Worm (Caenorhabditis elegans) whole organism, L3 larva: Measurements from ENCODE around the gene fbxa-206.

Source experiments
- R02D3.7 ChIP-seq: fragments of 150-350 bp; optimal IDR thresholded peaks from 2 replicates; lab custom pipeline; 2014; ENCODE audit warnings: missing biosample characterization, missing genetic modification characterization
- egl-5 ChIP-seq: fragments of 150-350 bp; optimal IDR thresholded peaks from 2 replicates; lab custom pipeline; 2017; ENCODE audit warnings: missing biosample characterization, missing genetic modification reagents, missing genetic modification characterization, inconsistent platforms
- elt-1 ChIP-seq: fragments of 150-350 bp; optimal IDR thresholded peaks from 2 replicates; lab custom pipeline; 2014; ENCODE audit warnings: missing biosample characterization, missing genetic modification characterization
- elt-3 ChIP-seq, 3 experiments: fragments of 150-350 bp in 1 of 3; sonication (generic microtip) in 2 of 3; optimal IDR thresholded peaks; 2 replicates in 2 of 3; 4 replicates in 1 of 3; lab custom pipeline; 2014 to 2017; ENCODE audit warnings: missing biosample characterization in 3 of 3, missing genetic modification characterization in 3 of 3
- mdl-1 ChIP-seq: fragments of 150-350 bp; optimal IDR thresholded peaks from 2 replicates; lab custom pipeline; 2014; ENCODE audit warnings: missing biosample characterization, missing genetic modification characterization
- nfya-1 ChIP-seq: sonication (generic microtip); optimal IDR thresholded peaks from 2 replicates; lab custom pipeline; 2017; ENCODE audit warnings: missing genetic modification characterization, mild to moderate bottlenecking, missing compliant biosample characterization, antibody characterized with exemption, moderate library complexity; ENCODE audit not compliant: insufficient read depth
- nhr-11 ChIP-seq: fragments of 150-350 bp; optimal IDR thresholded peaks from 2 replicates; lab custom pipeline; 2014; ENCODE audit warnings: missing biosample characterization, missing genetic modification characterization
- nhr-12 ChIP-seq: fragments of 150-350 bp; optimal IDR thresholded peaks from 2 replicates; lab custom pipeline; 2014; ENCODE audit warnings: missing biosample characterization, missing genetic modification characterization
- pha-4 ChIP-seq: fragments of 150-350 bp; optimal IDR thresholded peaks from 2 replicates; lab custom pipeline; 2014; ENCODE audit warnings: missing biosample characterization, missing genetic modification reagents, missing genetic modification characterization
- pqm-1 ChIP-seq: fragments of 150-350 bp; optimal IDR thresholded peaks from 2 replicates; lab custom pipeline; 2017; ENCODE audit warnings: missing biosample characterization, missing genetic modification characterization, inconsistent platforms

DNA sequence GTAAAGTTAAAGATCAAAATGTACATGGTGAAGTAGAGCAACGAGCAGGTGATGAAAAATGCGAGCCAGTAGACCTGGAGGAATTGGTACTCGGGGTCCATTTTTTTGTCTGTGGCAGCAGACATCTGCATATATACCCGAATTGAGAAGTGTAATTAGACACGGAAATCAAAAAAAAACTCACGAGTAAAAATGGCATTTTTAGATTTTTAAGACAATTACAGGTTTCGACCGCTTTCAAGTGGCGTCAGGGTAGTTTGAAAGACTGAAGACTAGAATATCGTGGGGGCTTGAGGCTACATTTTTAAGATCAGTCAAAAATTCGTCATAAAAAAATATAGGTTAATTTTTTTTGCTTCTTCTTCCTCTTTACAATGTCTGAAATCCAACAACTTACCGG, 15.6 kb downstream of the fbxa-206 start, which contains the start of gene srd-68:
- TF ChIP-seq elt-3 (tag; optimal IDR thresholded peaks at IDR 0.05; lab: Kevin White, UChicago) (no peak), pha-4 (no peak), mdl-1 (tag; lab: Kevin White, UChicago) (no peak), pqm-1 (tag; lab: Kevin White, UChicago) (no peak), nhr-12 (tag; lab: Kevin White, UChicago) (no peak), R02D3.7 (tag; lab: Kevin White, UChicago) (no peak), nhr-11 (tag; lab: Kevin White, UChicago) (no peak), elt-1 (tag; lab: Kevin White, UChicago) (no peak), egl-5 (tag; lab: Kevin White, UChicago) (no peak), nfya-1 (no peak)
